Worm (Caenorhabditis elegans) whole organism, young adult: Measurements from ENCODE around the gene F55C12.2.
A peak's percentile ranks its signal among the peaks of the same experiment; 100 is the strongest.

ENCODE experiments used
- B0336.3 ChIP-seq: fragments of 200-800 bp; sonication (Bioruptor generic); IDR thresholded peaks from 2 replicates; pipeline ENCODE4 v1.3.6; 2022; ENCODE audit warnings: missing genetic modification characterization, missing compliant biosample characterization
- C06A6.2 ChIP-seq: fragments of 200-800 bp; sonication (Bioruptor generic); conservative IDR thresholded peaks from 2 replicates; pipeline ENCODE4 v1.3.6; 2022; ENCODE audit warnings: missing genetic modification characterization, missing compliant biosample characterization
- C17E4.6 ChIP-seq: fragments of 200-800 bp; sonication (Bioruptor generic); IDR thresholded peaks from 2 replicates; pipeline ENCODE4 v1.3.6; 2022; ENCODE audit warnings: missing genetic modification reagents, missing genetic modification characterization, missing compliant biosample characterization
- D2030.7 ChIP-seq: fragments of 200-800 bp; sonication (Bioruptor generic); IDR thresholded peaks from 2 replicates; pipeline ENCODE4 v1.3.6; 2022; ENCODE audit warnings: missing genetic modification reagents, missing genetic modification characterization, missing compliant biosample characterization
- F33H1.4 ChIP-seq: fragments of 200-800 bp; sonication (Bioruptor generic); IDR thresholded peaks from 2 replicates; pipeline ENCODE4 v1.3.6; 2022; ENCODE audit warnings: missing genetic modification reagents, missing genetic modification characterization, missing compliant biosample characterization
- F39B2.1 ChIP-seq: fragments of 200-800 bp; sonication (Bioruptor generic); IDR thresholded peaks from 2 replicates; pipeline ENCODE4 v1.3.6; 2022; ENCODE audit warnings: missing genetic modification reagents, missing genetic modification characterization, missing compliant biosample characterization
- F49E8.2 ChIP-seq: sonication (generic microtip); optimal IDR thresholded peaks from 3 replicates; lab custom pipeline; 2017; ENCODE audit warnings: missing genetic modification characterization, mild to moderate bottlenecking, missing compliant biosample characterization, antibody characterized with exemption, moderate library complexity; ENCODE audit not compliant: insufficient read depth
- F52B5.7 ChIP-seq: sonication (generic microtip); optimal IDR thresholded peaks from 2 replicates; lab custom pipeline; 2016; ENCODE audit warnings: mild to moderate bottlenecking, missing genetic modification characterization, missing compliant biosample characterization
- F57C9.4 ChIP-seq: sonication (generic microtip); optimal IDR thresholded peaks from 2 replicates; lab custom pipeline; 2017; ENCODE audit warnings: mild to moderate bottlenecking, missing genetic modification characterization, missing compliant biosample characterization
- K11D2.4 ChIP-seq: fragments of 200-800 bp; sonication (Bioruptor generic); IDR thresholded peaks from 2 replicates; pipeline ENCODE4 v1.3.6; 2022; ENCODE audit warnings: missing genetic modification reagents, missing genetic modification characterization, missing compliant biosample characterization
- Y56A3A.18 ChIP-seq: fragments of 200-800 bp; sonication (Bioruptor generic); IDR thresholded peaks from 2 replicates; pipeline ENCODE4 v1.3.6; 2022; ENCODE audit warnings: missing genetic modification reagents, missing genetic modification characterization, missing compliant biosample characterization
- Y67H2A.10 ChIP-seq: fragments of 200-800 bp; sonication (Bioruptor generic); conservative IDR thresholded peaks from 2 replicates; pipeline ENCODE4 v1.3.6; 2022; ENCODE audit warnings: missing genetic modification reagents, missing genetic modification characterization, missing compliant biosample characterization
- akir-1 ChIP-seq: fragments of 200-800 bp; sonication (Bioruptor generic); optimal IDR thresholded peaks from 2 replicates; lab custom pipeline; 2018; ENCODE audit warnings: mild to moderate bottlenecking, missing genetic modification characterization, moderate library complexity, missing compliant biosample characterization
- athp-1 ChIP-seq: sonication (generic microtip); optimal IDR thresholded peaks from 2 replicates; lab custom pipeline; 2017; ENCODE audit warnings: mild to moderate bottlenecking, missing genetic modification characterization, missing compliant biosample characterization
- bed-1 ChIP-seq: fragments of 200-800 bp; sonication (Bioruptor generic); IDR thresholded peaks from 2 replicates; pipeline ENCODE4 v1.3.6; 2022; ENCODE audit warnings: missing genetic modification reagents, missing genetic modification characterization, missing compliant biosample characterization
- bed-2 ChIP-seq: fragments of 200-800 bp; sonication (Bioruptor generic); IDR thresholded peaks from 2 replicates; pipeline ENCODE4 v1.3.6; 2022; ENCODE audit warnings: missing genetic modification reagents, missing genetic modification characterization, missing compliant biosample characterization
- ccch-3 ChIP-seq: fragments of 200-800 bp; sonication (Bioruptor generic); optimal IDR thresholded peaks from 2 replicates; lab custom pipeline; 2018; ENCODE audit warnings: mild to moderate bottlenecking, missing genetic modification characterization, missing compliant biosample characterization
- cebp-2 ChIP-seq: fragments of 200-800 bp; sonication (Bioruptor generic); IDR thresholded peaks from 2 replicates; pipeline ENCODE4 v1.3.6; 2022; ENCODE audit warnings: missing genetic modification characterization, missing compliant biosample characterization
- ceh-79 ChIP-seq: sonication (generic microtip); optimal IDR thresholded peaks from 2 replicates; lab custom pipeline; 2017; ENCODE audit warnings: mild to moderate bottlenecking, missing genetic modification characterization, missing compliant biosample characterization
- efl-1 ChIP-seq: fragments of 150-350 bp; optimal IDR thresholded peaks from 2 replicates; lab custom pipeline; 2014; ENCODE audit warnings: missing biosample characterization, missing genetic modification reagents, missing genetic modification characterization
- egrh-3 ChIP-seq: fragments of 200-800 bp; sonication (Bioruptor generic); IDR thresholded peaks from 2 replicates; pipeline ENCODE4 v1.3.6; 2022; ENCODE audit warnings: missing genetic modification reagents, missing genetic modification characterization, missing compliant biosample characterization
- ekl-4 ChIP-seq: fragments of 200-800 bp; sonication (Bioruptor generic); IDR thresholded peaks from 2 replicates; pipeline ENCODE4 v1.3.6; 2022; ENCODE audit warnings: missing genetic modification reagents, missing genetic modification characterization, missing compliant biosample characterization
- ets-4 ChIP-seq: fragments of 200-800 bp; sonication (Bioruptor generic); optimal IDR thresholded peaks from 2 replicates; lab custom pipeline; 2018; ENCODE audit warnings: mild to moderate bottlenecking, missing genetic modification characterization, missing compliant biosample characterization
- him-1 ChIP-seq: sonication (generic microtip); optimal IDR thresholded peaks from 2 replicates; lab custom pipeline; 2016; ENCODE audit warnings: missing genotype, missing genetic modification reagents, missing genetic modification characterization, missing compliant biosample characterization
- hmg-1.2 ChIP-seq: fragments of 200-800 bp; sonication (Bioruptor generic); IDR thresholded peaks from 2 replicates; pipeline ENCODE4 v1.3.6; 2022; ENCODE audit warnings: missing genetic modification reagents, missing genetic modification characterization, missing compliant biosample characterization
- hmg-20 ChIP-seq: fragments of 200-800 bp; sonication (Bioruptor generic); IDR thresholded peaks from 2 replicates; pipeline ENCODE4 v1.3.6; 2022; ENCODE audit warnings: missing genetic modification reagents, missing genetic modification characterization, missing compliant biosample characterization
- hrde-1 ChIP-seq: sonication (generic microtip); optimal IDR thresholded peaks from 2 replicates; lab custom pipeline; 2016; ENCODE audit warnings: missing genetic modification characterization, mild to moderate bottlenecking, missing compliant biosample characterization, moderate library complexity, missing genotype, missing genetic modification reagents, borderline replicate concordance
- lin-26 ChIP-seq: fragments of 200-800 bp; sonication (Bioruptor generic); IDR thresholded peaks from 2 replicates; pipeline ENCODE4 v1.3.6; 2022; ENCODE audit warnings: missing genetic modification reagents, missing genetic modification characterization, missing compliant biosample characterization
- lin-40 ChIP-seq: sonication (generic microtip); optimal IDR thresholded peaks from 2 replicates; lab custom pipeline; 2016; ENCODE audit warnings: missing genetic modification characterization, mild to moderate bottlenecking, missing compliant biosample characterization, missing genotype, missing genetic modification reagents
- lin-54 ChIP-seq: fragments of 200-800 bp; sonication (Bioruptor generic); optimal IDR thresholded peaks from 2 replicates; lab custom pipeline; 2018; ENCODE audit warnings: mild to moderate bottlenecking, missing genetic modification characterization, missing compliant biosample characterization
- lir-1 ChIP-seq: fragments of 200-800 bp; sonication (Bioruptor generic); conservative IDR thresholded peaks from 2 replicates; pipeline ENCODE4 v1.3.6; 2022; ENCODE audit warnings: missing genetic modification reagents, missing genetic modification characterization, missing compliant biosample characterization
- lsl-1 ChIP-seq: fragments of 200-800 bp; sonication (Bioruptor generic); optimal IDR thresholded peaks from 2 replicates; lab custom pipeline; 2018; ENCODE audit warnings: mild to moderate bottlenecking, missing genetic modification characterization, moderate library complexity, missing compliant biosample characterization
- madf-3 ChIP-seq: fragments of 200-800 bp; sonication (Bioruptor generic); IDR thresholded peaks from 2 replicates; pipeline ENCODE4 v1.3.6; 2022; ENCODE audit warnings: missing genetic modification reagents, missing genetic modification characterization, missing compliant biosample characterization
- madf-6 ChIP-seq: fragments of 200-800 bp; sonication (Bioruptor generic); IDR thresholded peaks from 2 replicates; pipeline ENCODE4 v1.3.6; 2022; ENCODE audit warnings: missing genetic modification reagents, missing genetic modification characterization, missing compliant biosample characterization
- mcd-1 ChIP-seq: fragments of 200-800 bp; sonication (Bioruptor generic); IDR thresholded peaks from 2 replicates; pipeline ENCODE4 v1.3.6; 2022; ENCODE audit warnings: missing genetic modification reagents, missing genetic modification characterization, missing compliant biosample characterization
- mes-4 ChIP-seq: sonication (generic microtip); optimal IDR thresholded peaks from 2 replicates; lab custom pipeline; 2016; ENCODE audit warnings: missing genotype, missing genetic modification characterization, missing compliant biosample characterization
- nfya-1 ChIP-seq: sonication (generic microtip); optimal IDR thresholded peaks from 2 replicates; lab custom pipeline; 2017; ENCODE audit warnings: antibody characterized with exemption, missing compliant biosample characterization, missing genetic modification characterization, borderline replicate concordance; ENCODE audit not compliant: insufficient read depth
- nfyb-1 ChIP-seq: fragments of 200-800 bp; sonication (Bioruptor generic); IDR thresholded peaks from 2 replicates; pipeline ENCODE4 v1.3.6; 2022; ENCODE audit warnings: missing genetic modification reagents, missing genetic modification characterization, missing compliant biosample characterization
- nhr-179 ChIP-seq: sonication (generic microtip); optimal IDR thresholded peaks from 2 replicates; lab custom pipeline; 2016; ENCODE audit warnings: mild to moderate bottlenecking, missing genetic modification characterization, missing compliant biosample characterization
- nhr-27 ChIP-seq: fragments of 200-800 bp; sonication (Bioruptor generic); optimal IDR thresholded peaks from 2 replicates; lab custom pipeline; 2018; ENCODE audit warnings: mild to moderate bottlenecking, missing genetic modification characterization, moderate library complexity, missing compliant biosample characterization
- rpc-1 ChIP-seq, 2 experiments: fragments of 150-350 bp in 1 of 2; sonication (generic microtip) in 1 of 2; optimal IDR thresholded peaks; 2 replicates each; lab custom pipeline; 2014 to 2018; ENCODE audit warnings: missing biosample characterization in 1 of 2, missing genetic modification characterization in 1 of 2, missing genetic modification reagents in 1 of 2, missing genotype in 1 of 2
- snpc-4 ChIP-seq, 5 experiments: fragments of 150-350 bp in 1 of 5; sonication (generic microtip) in 4 of 5; optimal IDR thresholded peaks; 2 replicates each; lab custom pipeline; 2014 to 2018; ENCODE audit warnings: missing genetic modification characterization in 5 of 5, missing biosample characterization in 3 of 5, antibody characterized with exemption in 2 of 5, mild to moderate bottlenecking in 2 of 5, missing compliant biosample characterization in 2 of 5, missing genotype in 2 of 5, moderate library complexity in 2 of 5, missing genetic modification reagents in 1 of 5
- unc-62 ChIP-seq: fragments of 150-350 bp; optimal IDR thresholded peaks from 2 replicates; lab custom pipeline; 2014; ENCODE audit warnings: missing biosample characterization, missing genetic modification reagents, missing genetic modification characterization
- xnd-1 ChIP-seq: sonication (generic microtip); optimal IDR thresholded peaks from 2 replicates; lab custom pipeline; 2016; ENCODE audit warnings: missing genotype, missing genetic modification reagents, missing genetic modification characterization, missing compliant biosample characterization
- ztf-18 ChIP-seq: sonication (generic microtip); optimal IDR thresholded peaks from 2 replicates; lab custom pipeline; 2016; ENCODE audit warnings: missing genotype, mild to moderate bottlenecking, missing genetic modification characterization, missing compliant biosample characterization
- ztf-3 ChIP-seq: fragments of 200-800 bp; sonication (Bioruptor generic); optimal IDR thresholded peaks from 2 replicates; lab custom pipeline; 2018; ENCODE audit warnings: mild to moderate bottlenecking, missing genetic modification characterization, missing compliant biosample characterization
- ztf-6 ChIP-seq: fragments of 200-800 bp; sonication (Bioruptor generic); IDR thresholded peaks from 2 replicates; pipeline ENCODE4 v1.3.6; 2022; ENCODE audit warnings: missing genetic modification reagents, missing genetic modification characterization, missing compliant biosample characterization

The F55C12.2 gene

ce11 chrII:5873564-5874070, 3.0 kb upstream of the F55C12.2 start, which contains the start of gene tex-2 (continued):
- TF ChIP-seq F49E8.2 (tag; lab: Kevin White, UChicago), result no peak
- TF ChIP-seq F39B2.1 (GFP tag; lab: Robert Waterston, UW), result no peak
- TF ChIP-seq nfya-1 (tag; lab: Kevin White, UChicago), result no peak
- TF ChIP-seq lin-54 (GFP tag; lab: Kevin White, UChicago), result peak; percentile 20
- no peak for TF ChIP-seq K11D2.4
- TF ChIP-seq hmg-20 (GFP tag; lab: Robert Waterston, UW), result no peak
- no peak for TF ChIP-seq snpc-4 (GFP tag; optimal IDR thresholded peaks at IDR 0.05; lab: Kevin White, UChicago)
- TF ChIP-seq snpc-4 (tag; optimal IDR thresholded peaks at IDR 0.05; lab: Kevin White, UChicago), result peak in 1 of 4 experiments; percentile 51
- no peak for TF ChIP-seq nhr-27 (tag; lab: Kevin White, UChicago)
- TF ChIP-seq lir-1 (GFP tag; lab: Robert Waterston, UW), result no peak
- TF ChIP-seq ets-4, result no peak
- TF ChIP-seq ztf-6 (GFP tag; lab: Robert Waterston, UW), result no peak
- no peak for TF ChIP-seq F57C9.4 (tag; lab: Kevin White, UChicago)
- no peak for TF ChIP-seq ztf-18
- no peak for TF ChIP-seq ekl-4 (GFP tag; lab: Robert Waterston, UW)
- TF ChIP-seq ztf-3 (GFP tag; lab: Kevin White, UChicago), result no peak
- TF ChIP-seq mes-4 (tag; lab: Kevin White, UChicago), result no peak
- no peak for TF ChIP-seq him-1 (tag; lab: Kevin White, UChicago)
- TF ChIP-seq Y56A3A.18 (GFP tag; lab: Robert Waterston, UW), result no peak
- no peak for TF ChIP-seq bed-2 (GFP tag; lab: Robert Waterston, UW)
- peak; percentile 85 for TF ChIP-seq mcd-1 (GFP tag; lab: Robert Waterston, UW)
- TF ChIP-seq unc-62 (GFP tag; lab: Kevin White, UChicago), result no peak
- TF ChIP-seq D2030.7, result peak; percentile 39; the same call in 1 of the 2 replicates
- no peak for TF ChIP-seq athp-1 (tag; lab: Kevin White, UChicago)
- TF ChIP-seq hrde-1 (tag; lab: Kevin White, UChicago), result no peak
- TF ChIP-seq nfyb-1, result no peak
- no peak for TF ChIP-seq F33H1.4 (GFP tag; lab: Robert Waterston, UW)
- no peak for TF ChIP-seq cebp-2 (GFP tag; lab: Robert Waterston, UW)
- no peak for TF ChIP-seq Y67H2A.10 (GFP tag; lab: Robert Waterston, UW)
- no peak for TF ChIP-seq lin-26 (GFP tag; lab: Robert Waterston, UW)
- no peak for TF ChIP-seq C17E4.6
- TF ChIP-seq ccch-3 (GFP tag; lab: Kevin White, UChicago), result no peak
- TF ChIP-seq madf-6 (GFP tag; lab: Robert Waterston, UW), result no peak
- no peak for TF ChIP-seq xnd-1 (tag; lab: Kevin White, UChicago)
- TF ChIP-seq F52B5.7 (tag; lab: Kevin White, UChicago), result no peak
- TF ChIP-seq akir-1 (GFP tag; lab: Kevin White, UChicago), result no peak
- TF ChIP-seq lin-40 (tag; lab: Kevin White, UChicago), result no peak
- no peak for TF ChIP-seq efl-1 (GFP tag; lab: Kevin White, UChicago)
- TF ChIP-seq rpc-1 (optimal IDR thresholded peaks at IDR 0.05; lab: Kevin White, UChicago), result no peak
- no peak for TF ChIP-seq rpc-1 (tag; optimal IDR thresholded peaks at IDR 0.05; lab: Kevin White, UChicago)
- TF ChIP-seq B0336.3, result no peak
- no peak for TF ChIP-seq C06A6.2
- no peak for TF ChIP-seq egrh-3 (GFP tag; lab: Robert Waterston, UW)
- no peak for TF ChIP-seq bed-1 (GFP tag; lab: Robert Waterston, UW)
- no peak for TF ChIP-seq nhr-179
- TF ChIP-seq lsl-1 (GFP tag; lab: Kevin White, UChicago), result peak; percentile 15
- TF ChIP-seq madf-3 (GFP tag; lab: Robert Waterston, UW), result no peak
- peak; percentile 70; the same call in 1 of the 2 replicates for TF ChIP-seq hmg-1.2 (GFP tag; lab: Robert Waterston, UW)
- TF ChIP-seq ceh-79 (tag; lab: Kevin White, UChicago), result no peak
